Worm (Caenorhabditis elegans): ENCODE results near the gene srw-42.

DNA sequence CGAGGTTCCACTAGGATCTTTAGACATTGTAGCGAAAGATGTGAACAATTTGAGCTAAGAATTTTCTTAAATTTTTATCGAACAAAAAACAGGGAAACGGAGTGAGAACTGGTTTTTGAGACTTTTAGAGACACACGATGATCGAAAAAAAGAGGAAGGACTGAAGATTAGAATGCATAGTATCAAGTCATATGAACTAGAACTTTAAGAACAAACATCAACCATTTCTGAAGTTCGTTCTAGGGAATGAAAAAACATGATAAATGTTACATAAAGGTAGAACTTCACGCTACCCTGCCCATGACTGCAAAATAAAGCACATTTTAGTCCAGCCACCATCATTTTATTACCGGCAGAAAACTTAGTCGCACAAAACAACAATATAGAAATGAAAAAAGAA, 47.3 kb downstream of the srw-42 start, which contains the start of gene W06G6.9:
- TF ChIP-seq ama-1 (optimal IDR thresholded peaks at IDR 0.05): no peak
- no peak for TF ChIP-seq flt-1 (GFP tag; IDR thresholded peaks at IDR 0.05)
